Worm (Caenorhabditis elegans) whole organism, mixed stage, embryonic: Measurements from ENCODE around the gene F54H12.4.
"Not testable (repeated sequence)": the region's sequence is repeated elsewhere in the genome, so short reads cannot be mapped to it uniquely, and the experiment has no call there.

Experiments used
- bed-3 ChIP-seq: fragments of 200-800 bp; sonication (Bioruptor generic); optimal IDR thresholded peaks from 3 replicates; lab custom pipeline; 2018; ENCODE audit warnings: mild to moderate bottlenecking, missing genetic modification characterization, moderate library complexity, missing compliant biosample characterization
- blmp-1 ChIP-seq: fragments of 150-350 bp; optimal IDR thresholded peaks from 2 replicates; lab custom pipeline; 2014; ENCODE audit warnings: missing biosample characterization, missing genetic modification characterization
- ceh-39 ChIP-seq: fragments of 150-350 bp; optimal IDR thresholded peaks from 2 replicates; lab custom pipeline; 2014; ENCODE audit warnings: missing biosample characterization, missing genetic modification characterization
- ceh-43 ChIP-seq: fragments of 200-800 bp; sonication (Bioruptor generic); optimal IDR thresholded peaks from 2 replicates; lab custom pipeline; 2018; ENCODE audit warnings: mild to moderate bottlenecking, missing genetic modification characterization, moderate library complexity, missing compliant biosample characterization
- ceh-83 ChIP-seq: fragments of 200-800 bp; sonication (Bioruptor generic); optimal IDR thresholded peaks from 2 replicates; lab custom pipeline; 2018; ENCODE audit warnings: mild to moderate bottlenecking, missing genetic modification characterization, missing compliant biosample characterization
- ces-1 ChIP-seq: fragments of 150-350 bp; optimal IDR thresholded peaks from 2 replicates; lab custom pipeline; 2014; ENCODE audit warnings: missing biosample characterization, missing genetic modification reagents, missing genetic modification characterization
- cnd-1 ChIP-seq: fragments of 200-800 bp; sonication (Bioruptor generic); optimal IDR thresholded peaks from 2 replicates; lab custom pipeline; 2018; ENCODE audit warnings: mild to moderate bottlenecking, missing genetic modification characterization, missing compliant biosample characterization
- drap-1 ChIP-seq: fragments of 200-800 bp; sonication (Bioruptor generic); optimal IDR thresholded peaks from 3 replicates; lab custom pipeline; 2018; ENCODE audit warnings: mild to moderate bottlenecking, missing genetic modification characterization, missing compliant biosample characterization
- elt-1 ChIP-seq: sonication (generic microtip); optimal IDR thresholded peaks from 2 replicates; lab custom pipeline; 2017; ENCODE audit warnings: missing genetic modification characterization, mild to moderate bottlenecking, missing compliant biosample characterization, antibody characterized with exemption, moderate library complexity, borderline replicate concordance; ENCODE audit not compliant: insufficient read depth
- flh-1 ChIP-seq: fragments of 200-800 bp; sonication (Bioruptor generic); optimal IDR thresholded peaks from 2 replicates; lab custom pipeline; 2018; ENCODE audit warnings: mild to moderate bottlenecking, missing genetic modification characterization, moderate library complexity, missing compliant biosample characterization
- ham-2 ChIP-seq: fragments of 200-800 bp; sonication (Bioruptor generic); optimal IDR thresholded peaks from 2 replicates; lab custom pipeline; 2018; ENCODE audit warnings: mild to moderate bottlenecking, missing genetic modification characterization, missing compliant biosample characterization
- hlh-1 ChIP-seq: fragments of 150-350 bp; optimal IDR thresholded peaks from 2 replicates; lab custom pipeline; 2014; ENCODE audit warnings: missing biosample characterization, missing genetic modification reagents, missing genetic modification characterization
- lsy-2 ChIP-seq: fragments of 150-350 bp; optimal IDR thresholded peaks from 2 replicates; lab custom pipeline; 2014; ENCODE audit warnings: missing biosample characterization, missing genetic modification characterization
- mab-5 ChIP-seq: fragments of 150-350 bp; optimal IDR thresholded peaks from 2 replicates; lab custom pipeline; 2014; ENCODE audit warnings: missing biosample characterization, missing genetic modification characterization
- mep-1 ChIP-seq: fragments of 150-350 bp; optimal IDR thresholded peaks from 2 replicates; lab custom pipeline; 2017; ENCODE audit warnings: missing biosample characterization, missing genetic modification reagents, missing genetic modification characterization, inconsistent platforms
- mls-2 ChIP-seq: sonication (generic microtip); optimal IDR thresholded peaks from 2 replicates; lab custom pipeline; 2016; ENCODE audit warnings: mild to moderate bottlenecking, missing genetic modification characterization, moderate library complexity, missing compliant biosample characterization
- nhr-12 ChIP-seq: fragments of 150-350 bp; optimal IDR thresholded peaks from 2 replicates; lab custom pipeline; 2014; ENCODE audit warnings: missing biosample characterization, missing genetic modification characterization
- nhr-2 ChIP-seq: fragments of 150-350 bp; optimal IDR thresholded peaks from 2 replicates; lab custom pipeline; 2014; ENCODE audit warnings: missing biosample characterization, missing genetic modification characterization
- nhr-28 ChIP-seq: fragments of 150-350 bp; optimal IDR thresholded peaks from 2 replicates; lab custom pipeline; 2014; ENCODE audit warnings: missing biosample characterization, missing genetic modification characterization
- pha-4 ChIP-seq: fragments of 150-350 bp; optimal IDR thresholded peaks from 2 replicates; lab custom pipeline; 2018; ENCODE audit warnings: missing biosample characterization, missing genetic modification reagents, missing genetic modification characterization
- snpc-4 ChIP-seq: fragments of 150-350 bp; optimal IDR thresholded peaks from 2 replicates; lab custom pipeline; 2014; ENCODE audit warnings: missing biosample characterization, missing genetic modification characterization
- sptf-1 ChIP-seq: sonication (generic microtip); optimal IDR thresholded peaks from 2 replicates; lab custom pipeline; 2017; ENCODE audit warnings: mild to moderate bottlenecking, missing genetic modification characterization, moderate library complexity, missing compliant biosample characterization
- tbx-8 ChIP-seq: fragments of 200-800 bp; sonication (Bioruptor generic); optimal IDR thresholded peaks from 2 replicates; lab custom pipeline; 2018; ENCODE audit warnings: mild to moderate bottlenecking, missing genetic modification characterization, moderate library complexity, missing compliant biosample characterization
- unc-120 ChIP-seq: sonication (generic microtip); optimal IDR thresholded peaks from 2 replicates; lab custom pipeline; 2017; ENCODE audit warnings: missing genetic modification characterization, missing compliant biosample characterization; ENCODE audit not compliant: poor library complexity, severe bottlenecking
- unc-39 ChIP-seq: fragments of 150-350 bp; optimal IDR thresholded peaks from 2 replicates; lab custom pipeline; 2014; ENCODE audit warnings: missing biosample characterization, missing genetic modification characterization
- zip-8 ChIP-seq: fragments of 150-350 bp; optimal IDR thresholded peaks from 2 replicates; lab custom pipeline; 2014; ENCODE audit warnings: missing biosample characterization, missing genetic modification characterization
- ztf-11 ChIP-seq: fragments of 150-350 bp; optimal IDR thresholded peaks from 2 replicates; lab custom pipeline; 2014; ENCODE audit warnings: missing biosample characterization, missing genetic modification characterization

The F54H12.4 gene

ce11 chrIII:7972061-7972460, 9.5 kb upstream of the F54H12.4 start, which contains the start of gene F54H12.5:
Gene F54H12.5 (minus strand): TSS chrIII:7972161.
- TF ChIP-seq ceh-39 (tag; lab: Kevin White, UChicago) (peak; percentile 27), mep-1 (no peak)

ce11 chrIII:7969121-7969520, 6.6 kb upstream of the F54H12.4 start, which contains the start of the genes F54H12.8 and F54H12.7:
Gene F54H12.8 (minus strand): TSS chrIII:7969221.
Gene F54H12.7 (plus strand): TSS chrIII:7969349.
- no peak for TF ChIP-seq ceh-43
- no peak for TF ChIP-seq hlh-1
- TF ChIP-seq ham-2 (GFP tag; lab: Kevin White, UChicago) = no peak
- TF ChIP-seq nhr-2 = no peak
- no peak for TF ChIP-seq unc-120
- no peak for TF ChIP-seq bed-3
- TF ChIP-seq sptf-1 (tag; lab: Kevin White, UChicago) = no peak
- TF ChIP-seq nhr-12 (tag; lab: Kevin White, UChicago) = no peak
- no peak for TF ChIP-seq flh-1
- TF ChIP-seq tbx-8 = no peak
- no peak for TF ChIP-seq lsy-2 (tag; lab: Kevin White, UChicago)
- TF ChIP-seq cnd-1 (tag; lab: Kevin White, UChicago) = no peak
- TF ChIP-seq pha-4 = no peak
- TF ChIP-seq nhr-28 (tag; lab: Kevin White, UChicago) = no peak
- TF ChIP-seq ztf-11 (tag; lab: Kevin White, UChicago) = no peak
- no peak for TF ChIP-seq drap-1
- TF ChIP-seq ceh-83 = no peak
- TF ChIP-seq mep-1 = no peak

ce11 chrIII:7964281-7964680, 1.7 kb upstream of the F54H12.4 start, which contains the start of gene F54H12.2:
Gene F54H12.2 (plus strand): TSS chrIII:7964581.
- not testable (repeated sequence) for TF ChIP-seq drap-1, flh-1, unc-120

ce11 chrIII:7958922-7959609, 3.5 kb downstream of the F54H12.4 start, which contains the start of gene F54H12.10:
Gene F54H12.10 (minus strand): TSS chrIII:7958972.
- not testable (repeated sequence) for TF ChIP-seq zip-8 (tag; lab: Kevin White, UChicago); elt-1; ces-1 (GFP tag; lab: Kevin White, UChicago)

- TF ChIP-seq pha-4 (peak; percentile 33), nhr-12 (tag; lab: Kevin White, UChicago) (no peak), ces-1 (GFP tag; lab: Kevin White, UChicago) (peak; percentile 42), ham-2 (GFP tag; lab: Kevin White, UChicago) (no peak), mab-5 (tag; lab: Kevin White, UChicago) (no peak)
Measured at ce11 chrIII:7958085-7958484, 4.5 kb downstream of the F54H12.4 start, which contains the start of gene C29E4.11. Gene C29E4.11 (minus strand): TSS chrIII:7958114.

ce11 chrIII:7956965-7957364, 5.6 kb downstream of the F54H12.4 start, which contains the start of gene C29E4.9:
Gene C29E4.9 (minus strand): TSS chrIII:7957065.
- TF ChIP-seq ceh-39 (tag; lab: Kevin White, UChicago) (no peak), zip-8 (tag; lab: Kevin White, UChicago) (no peak), ces-1 (GFP tag; lab: Kevin White, UChicago) (no peak), snpc-4 (tag; lab: Kevin White, UChicago) (no peak), mls-2 (no peak)

- TF ChIP-seq nhr-2 = no peak
- TF ChIP-seq pha-4 = no peak
- TF ChIP-seq bed-3 = no peak
- TF ChIP-seq mep-1 = no peak
- TF ChIP-seq lsy-2 (tag; lab: Kevin White, UChicago) = no peak
- no peak for TF ChIP-seq unc-39 (tag; lab: Kevin White, UChicago)
- no peak for TF ChIP-seq zip-8 (tag; lab: Kevin White, UChicago)
- TF ChIP-seq mls-2 = no peak
- TF ChIP-seq blmp-1 (tag; lab: Kevin White, UChicago) = no peak
- no peak for TF ChIP-seq hlh-1
- TF ChIP-seq tbx-8 = no peak
Measured at ce11 chrIII:7953208-7953607, 9.3 kb downstream of the F54H12.4 start, which contains the start of gene let-754. Gene let-754 (minus strand): TSS chrIII:7953308.
